Worm (Caenorhabditis elegans) whole organism, midembryonic: ENCODE results near the gene srd-58.

Source experiments
- T22C8.4 ChIP-seq: fragments of 200-800 bp; sonication (Bioruptor generic); IDR thresholded peaks from 2 replicates; pipeline ENCODE4 v1.3.6; 2022; ENCODE audit warnings: missing genetic modification characterization, missing compliant biosample characterization
- cog-1 ChIP-seq: sonication (generic microtip); optimal IDR thresholded peaks from 2 replicates; lab custom pipeline; 2016; ENCODE audit warnings: missing genetic modification characterization, missing compliant biosample characterization
- klf-2 ChIP-seq: fragments of 200-800 bp; sonication (Bioruptor generic); conservative IDR thresholded peaks from 2 replicates; pipeline ENCODE4 v1.3.6; 2022; ENCODE audit warnings: missing genetic modification reagents, missing genetic modification characterization, missing compliant biosample characterization
- med-1 ChIP-seq: sonication (generic microtip); optimal IDR thresholded peaks from 2 replicates; lab custom pipeline; 2017; ENCODE audit warnings: missing genetic modification characterization, mild to moderate bottlenecking, missing compliant biosample characterization, antibody characterized with exemption, missing genetic modification reagents; ENCODE audit not compliant: insufficient read depth
- tab-1 ChIP-seq: fragments of 200-800 bp; sonication (Bioruptor generic); IDR thresholded peaks from 2 replicates; pipeline ENCODE4 v1.3.6; 2022; ENCODE audit warnings: missing genetic modification characterization, missing compliant biosample characterization
- ztf-23 ChIP-seq: fragments of 200-800 bp; sonication (Bioruptor generic); IDR thresholded peaks from 2 replicates; pipeline ENCODE4 v1.3.6; 2022; ENCODE audit warnings: missing genetic modification reagents, missing genetic modification characterization, missing compliant biosample characterization

DNA sequence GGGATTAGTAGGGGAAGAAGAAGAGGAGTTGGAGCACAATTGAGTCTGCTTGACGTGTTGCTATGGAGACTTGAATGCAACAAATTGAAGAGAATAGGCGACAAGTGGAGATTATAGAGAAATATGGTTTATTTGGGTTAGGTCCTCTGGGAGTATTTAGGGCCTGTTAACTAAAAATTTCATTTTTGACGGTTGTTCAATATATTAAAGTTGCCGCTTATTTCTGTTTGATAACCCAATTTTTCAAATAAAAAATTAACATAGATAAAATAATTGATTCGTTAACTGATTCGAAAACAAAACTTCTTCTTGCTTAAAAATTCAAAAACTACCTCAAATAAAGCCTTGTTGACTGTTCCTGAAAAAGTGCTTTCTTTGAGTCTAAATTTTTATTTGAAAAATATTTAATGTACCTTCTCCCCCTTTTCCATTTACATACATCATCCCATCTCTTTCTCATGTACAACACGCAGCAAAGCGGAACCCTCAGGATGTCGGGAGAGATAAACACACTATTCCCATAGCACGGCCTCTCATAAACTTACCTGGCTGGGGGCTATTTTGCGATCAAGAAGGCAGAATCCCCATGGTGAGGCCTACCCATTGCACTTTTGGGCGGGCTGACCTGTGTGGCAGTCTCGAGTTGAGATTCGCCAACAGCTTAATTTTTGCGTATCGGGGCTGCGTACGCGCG is 33.4 kb downstream of the srd-58 start, which contains the start of gene dyf-13:
- no peak for TF ChIP-seq tab-1 (GFP tag; lab: Robert Waterston, UW)
- no peak for TF ChIP-seq ztf-23 (GFP tag; lab: Robert Waterston, UW)
- TF ChIP-seq klf-2: no peak
- no peak for TF ChIP-seq med-1 (GFP tag; lab: Kevin White, UChicago)
- no peak for TF ChIP-seq T22C8.4 (GFP tag; lab: Robert Waterston, UW)
- TF ChIP-seq cog-1: no peak
